Worm (Caenorhabditis elegans): Measurements from ENCODE around the gene emb-1.

- TF ChIP-seq sea-1 (GFP tag; conservative IDR thresholded peaks at IDR 0.05) (no peak), ama-1 (optimal IDR thresholded peaks at IDR 0.05) (no peak), B0310.2 (tag; optimal IDR thresholded peaks at IDR 0.05) (no peak), hmbx-1 (tag; optimal IDR thresholded peaks at IDR 0.05) (no peak), flt-1 (GFP tag; IDR thresholded peaks at IDR 0.05) (no peak), tbx-11 (GFP tag; IDR thresholded peaks at IDR 0.05) (no peak), ets-7 (tag; optimal IDR thresholded peaks at IDR 0.05) (no peak), tbx-37 (GFP tag; conservative IDR thresholded peaks at IDR 0.05) (no peak), hnd-1 (tag; optimal IDR thresholded peaks at IDR 0.05) (no peak), aly-1 (tag; optimal IDR thresholded peaks at IDR 0.05) (no peak), scrt-1 (GFP tag; IDR thresholded peaks at IDR 0.05) (no peak), ceh-36 (tag; optimal IDR thresholded peaks at IDR 0.05) (no peak), tra-4 (tag; optimal IDR thresholded peaks at IDR 0.05) (no peak), ceh-13 (GFP tag; optimal IDR thresholded peaks at IDR 0.05) (no peak)
These were observed 7.5 kb upstream of the emb-1 start for ce11 chrIII:5165745-5166144.
